Fruit fly (Drosophila melanogaster): ENCODE measurements around the gene CG10616.
A peak's percentile ranks its signal among the peaks of the same experiment; 100 is the strongest.

The CG10616 gene

dm6 chr3L:12495312-12495725 is 23.8 kb downstream of the CG10616 start:
- TF ChIP-seq Six4 (GFP tag; optimal IDR thresholded peaks at IDR 0.05), result no peak
- TF ChIP-seq vvl (GFP tag; IDR thresholded peaks at IDR 0.05), result 0 out of 2 replicates have a peak, but pooled peaks have one; percentile 19
- TF ChIP-seq Ssrp (tag; optimal IDR thresholded peaks at IDR 0.05), result peak; percentile 35
- no peak for TF ChIP-seq Scr (GFP tag; IDR thresholded peaks at IDR 0.05; ENCODE audit: partially characterized antibody)
- TF ChIP-seq CG18262 (tag; optimal IDR thresholded peaks at IDR 0.05), result peak; percentile 68
- TF ChIP-seq CG6683 (GFP tag; optimal IDR thresholded peaks at IDR 0.05), result no peak
- no peak for TF ChIP-seq CG10462 (GFP tag; optimal IDR thresholded peaks at IDR 0.05)
- peak; percentile 55 for TF ChIP-seq dmrt99B (tag; optimal IDR thresholded peaks at IDR 0.05)
- no peak for TF ChIP-seq fd3F (GFP tag; optimal IDR thresholded peaks at IDR 0.05)
- TF ChIP-seq CG18619 (GFP tag; optimal IDR thresholded peaks at IDR 0.05), result peak; percentile 16
- no peak for TF ChIP-seq CG7745 (tag; optimal IDR thresholded peaks at IDR 0.05)
- no peak for TF ChIP-seq twi (tag; optimal IDR thresholded peaks at IDR 0.05)
- no peak for TF ChIP-seq CG4707 (GFP tag; optimal IDR thresholded peaks at IDR 0.05)
- no peak for TF ChIP-seq pros (GFP tag; optimal IDR thresholded peaks at IDR 0.05)
- no peak for TF ChIP-seq Spps (tag; optimal IDR thresholded peaks at IDR 0.05)
- TF ChIP-seq CG6854 (GFP tag; optimal IDR thresholded peaks at IDR 0.05), result no peak
- no peak for TF ChIP-seq CG34224 (GFP tag; IDR thresholded peaks at IDR 0.05; ENCODE audit: partially characterized antibody)
- TF ChIP-seq CG7556 (GFP tag; optimal IDR thresholded peaks at IDR 0.05), result peak; percentile 56
- no peak for TF ChIP-seq luna (GFP tag; optimal IDR thresholded peaks at IDR 0.05)
- TF ChIP-seq gt (GFP tag; IDR thresholded peaks at IDR 0.05), result no peak
- no peak for TF ChIP-seq gsb-n (tag; optimal IDR thresholded peaks at IDR 0.05)
- TF ChIP-seq CG5180 (GFP tag; optimal IDR thresholded peaks at IDR 0.05), result peak; percentile 27
- TF ChIP-seq cg (GFP tag; optimal IDR thresholded peaks at IDR 0.05), result no peak
- TF ChIP-seq tx (GFP tag; optimal IDR thresholded peaks at IDR 0.05), result no peak
- TF ChIP-seq wek (GFP tag; optimal IDR thresholded peaks at IDR 0.05), result no peak
- no peak for TF ChIP-seq CG4282 (GFP tag; optimal IDR thresholded peaks at IDR 0.05)
- TF ChIP-seq CG15073 (GFP tag; optimal IDR thresholded peaks at IDR 0.05), result no peak
- TF ChIP-seq Pdp1 (GFP tag; optimal IDR thresholded peaks at IDR 0.05), result peak in 1 of 2 experiments; percentile 9
- no peak for TF ChIP-seq sens-2 (GFP tag; IDR thresholded peaks at IDR 0.05)
- TF ChIP-seq unc-4 (GFP tag; IDR thresholded peaks at IDR 0.05; ENCODE audit: partially characterized antibody), result no peak
- no peak for TF ChIP-seq Sin3A (optimal IDR thresholded peaks at IDR 0.05)
- no peak for TF ChIP-seq CG8944 (GFP tag; optimal IDR thresholded peaks at IDR 0.05)
- no peak for TF ChIP-seq CG12071 (GFP tag; optimal IDR thresholded peaks at IDR 0.05)
- TF ChIP-seq CG10543 (GFP tag; optimal IDR thresholded peaks at IDR 0.05), result peak; percentile 7
- no peak for TF ChIP-seq NK7.1 (GFP tag; optimal IDR thresholded peaks at IDR 0.05)
- TF ChIP-seq Blimp-1 (GFP tag; optimal IDR thresholded peaks at IDR 0.05), result peak; percentile 44
- no peak for TF ChIP-seq CG7963 (GFP tag; IDR thresholded peaks at IDR 0.05; ENCODE audit: partially characterized antibody)
- no peak for TF ChIP-seq Lim3 (GFP tag; IDR thresholded peaks at IDR 0.05)
- no peak for TF ChIP-seq Bdp1 (GFP tag; optimal IDR thresholded peaks at IDR 0.05)
- no peak for TF ChIP-seq E2f1 (GFP tag; IDR thresholded peaks at IDR 0.05)
- TF ChIP-seq Meics (GFP tag; optimal IDR thresholded peaks at IDR 0.05), result peak; percentile 53
- no peak for TF ChIP-seq vfl (GFP tag; optimal IDR thresholded peaks at IDR 0.05)
- peak; percentile 48 for TF ChIP-seq phol (tag; optimal IDR thresholded peaks at IDR 0.05)
- TF ChIP-seq nom (GFP tag; optimal IDR thresholded peaks at IDR 0.05), result peak; percentile 79
- TF ChIP-seq Hr78 (GFP tag; optimal IDR thresholded peaks at IDR 0.05), result no peak
- peak; percentile 65 for TF ChIP-seq sens (GFP tag)
- TF ChIP-seq YL-1 (GFP tag; optimal IDR thresholded peaks at IDR 0.05), result no peak
- TF ChIP-seq amos (GFP tag; IDR thresholded peaks at IDR 0.05; ENCODE audit: partially characterized antibody), result no peak
- TF ChIP-seq mirr (GFP tag; optimal IDR thresholded peaks at IDR 0.05), result no peak
- no peak for TF ChIP-seq CG1792 (GFP tag; optimal IDR thresholded peaks at IDR 0.05)
